Worm (Caenorhabditis elegans) whole organism, L2 larva: ENCODE data around the gene nhr-65.

Source experiments
- C34F6.9 ChIP-seq: fragments of 150-350 bp; optimal IDR thresholded peaks from 2 replicates; lab custom pipeline; 2014; ENCODE audit warnings: missing biosample characterization, missing genetic modification characterization
- F13H6.1 ChIP-seq: sonication (generic microtip); optimal IDR thresholded peaks from 2 replicates; lab custom pipeline; 2016; ENCODE audit warnings: missing genetic modification characterization, missing compliant biosample characterization
- R02D3.7 ChIP-seq: fragments of 150-350 bp; optimal IDR thresholded peaks from 2 replicates; lab custom pipeline; 2014; ENCODE audit warnings: missing biosample characterization, missing genetic modification characterization
- Y55F3AM.14 ChIP-seq: fragments of 200-800 bp; sonication (Bioruptor generic); optimal IDR thresholded peaks from 2 replicates; lab custom pipeline; 2018; ENCODE audit warnings: mild to moderate bottlenecking, missing genetic modification characterization, missing compliant biosample characterization
- ZK546.5 ChIP-seq: sonication (generic microtip); optimal IDR thresholded peaks from 2 replicates; lab custom pipeline; 2017; ENCODE audit warnings: missing biosample characterization, missing genetic modification characterization
- alr-1 ChIP-seq: fragments of 150-350 bp; optimal IDR thresholded peaks from 2 replicates; lab custom pipeline; 2014; ENCODE audit warnings: missing biosample characterization, missing genetic modification characterization
- aly-2 ChIP-seq: fragments of 150-350 bp; optimal IDR thresholded peaks from 2 replicates; lab custom pipeline; 2014; ENCODE audit warnings: missing biosample characterization, missing genetic modification characterization
- blmp-1 ChIP-seq: sonication (generic microtip); optimal IDR thresholded peaks from 2 replicates; lab custom pipeline; 2017; ENCODE audit warnings: missing genetic modification characterization, mild to moderate bottlenecking, missing compliant biosample characterization, antibody characterized with exemption, moderate library complexity; ENCODE audit not compliant: insufficient read depth
- ceh-16 ChIP-seq: fragments of 150-350 bp; optimal IDR thresholded peaks from 2 replicates; lab custom pipeline; 2014; ENCODE audit warnings: missing biosample characterization, missing genetic modification characterization
- ceh-82 ChIP-seq: fragments of 150-350 bp; optimal IDR thresholded peaks from 2 replicates; lab custom pipeline; 2014; ENCODE audit warnings: missing biosample characterization, missing genetic modification characterization
- crh-2 ChIP-seq: sonication (generic microtip); optimal IDR thresholded peaks from 2 replicates; lab custom pipeline; 2017; ENCODE audit warnings: missing biosample characterization, missing genetic modification characterization
- elt-1 ChIP-seq: fragments of 150-350 bp; optimal IDR thresholded peaks from 2 replicates; lab custom pipeline; 2014; ENCODE audit warnings: missing biosample characterization, missing genetic modification characterization
- elt-3 ChIP-seq: sonication (generic microtip); optimal IDR thresholded peaks from 2 replicates; lab custom pipeline; 2017; ENCODE audit warnings: missing biosample characterization, missing genetic modification characterization
- fos-1 ChIP-seq: fragments of 150-350 bp; optimal IDR thresholded peaks from 2 replicates; lab custom pipeline; 2014; ENCODE audit warnings: missing biosample characterization, missing genetic modification characterization
- gmeb-1 ChIP-seq: fragments of 150-350 bp; optimal IDR thresholded peaks from 2 replicates; lab custom pipeline; 2014; ENCODE audit warnings: missing biosample characterization, missing genetic modification characterization
- lin-11 ChIP-seq: fragments of 150-350 bp; sonication (generic microtip); optimal IDR thresholded peaks from 2 replicates; lab custom pipeline; 2014; ENCODE audit warnings: missing biosample characterization, missing genetic modification characterization, inconsistent platforms, mixed read lengths
- lin-13 ChIP-seq: fragments of 150-350 bp; optimal IDR thresholded peaks from 2 replicates; lab custom pipeline; 2014; ENCODE audit warnings: missing biosample characterization, missing genetic modification reagents, missing genetic modification characterization
- lin-39 ChIP-seq: fragments of 150-350 bp; optimal IDR thresholded peaks from 2 replicates; lab custom pipeline; 2014; ENCODE audit warnings: missing biosample characterization, missing genetic modification reagents, missing genetic modification characterization
- mab-5 ChIP-seq: fragments of 150-350 bp; optimal IDR thresholded peaks from 2 replicates; lab custom pipeline; 2014; ENCODE audit warnings: missing biosample characterization, missing genetic modification characterization
- nhr-10 ChIP-seq: sonication (generic microtip); optimal IDR thresholded peaks from 2 replicates; lab custom pipeline; 2017; ENCODE audit warnings: missing biosample characterization, missing genetic modification characterization
- nhr-11 ChIP-seq: fragments of 150-350 bp; optimal IDR thresholded peaks from 2 replicates; lab custom pipeline; 2014; ENCODE audit warnings: missing biosample characterization, missing genetic modification characterization
- nhr-12 ChIP-seq: fragments of 150-350 bp; optimal IDR thresholded peaks from 2 replicates; lab custom pipeline; 2014; ENCODE audit warnings: missing biosample characterization, missing genetic modification characterization
- nhr-129 ChIP-seq: fragments of 150-350 bp; optimal IDR thresholded peaks from 2 replicates; lab custom pipeline; 2014; ENCODE audit warnings: missing biosample characterization, missing genetic modification characterization
- nhr-21 ChIP-seq: fragments of 150-350 bp; optimal IDR thresholded peaks from 2 replicates; lab custom pipeline; 2014; ENCODE audit warnings: missing biosample characterization, missing genetic modification characterization
- nhr-23 ChIP-seq: fragments of 150-350 bp; optimal IDR thresholded peaks from 2 replicates; lab custom pipeline; 2014; ENCODE audit warnings: missing biosample characterization, missing genetic modification reagents, missing genetic modification characterization
- nhr-237 ChIP-seq: fragments of 150-350 bp; optimal IDR thresholded peaks from 2 replicates; lab custom pipeline; 2014; ENCODE audit warnings: missing biosample characterization, missing genetic modification characterization
- nhr-25 ChIP-seq: fragments of 150-350 bp; sonication (generic microtip); optimal IDR thresholded peaks from 3 replicates; lab custom pipeline; 2014; ENCODE audit warnings: missing biosample characterization, missing genetic modification characterization
- nhr-77 ChIP-seq: fragments of 150-350 bp; optimal IDR thresholded peaks from 2 replicates; lab custom pipeline; 2014; ENCODE audit warnings: missing biosample characterization, missing genetic modification characterization
- peb-1 ChIP-seq: fragments of 150-350 bp; optimal IDR thresholded peaks from 2 replicates; lab custom pipeline; 2014; ENCODE audit warnings: missing biosample characterization, missing genetic modification characterization
- sem-4 ChIP-seq: fragments of 150-350 bp; optimal IDR thresholded peaks from 2 replicates; lab custom pipeline; 2014; ENCODE audit warnings: missing biosample characterization, missing genetic modification reagents, missing genetic modification characterization
- sma-3 ChIP-seq: sonication (generic microtip); optimal IDR thresholded peaks from 2 replicates; lab custom pipeline; 2016; ENCODE audit warnings: missing genetic modification reagents, missing genetic modification characterization, missing compliant biosample characterization
- sma-9 ChIP-seq, 2 experiments: fragments of 150-350 bp in 1 of 2; sonication (generic microtip) in 1 of 2; optimal IDR thresholded peaks; 2 replicates each; lab custom pipeline; 2014 to 2016; ENCODE audit warnings: missing genetic modification characterization in 2 of 2, mild to moderate bottlenecking in 1 of 2, missing biosample characterization in 1 of 2, missing compliant biosample characterization in 1 of 2, missing genetic modification reagents in 1 of 2, moderate library complexity in 1 of 2
- snpc-4 ChIP-seq: fragments of 150-350 bp; optimal IDR thresholded peaks from 2 replicates; lab custom pipeline; 2014; ENCODE audit warnings: missing biosample characterization, missing genetic modification characterization
- zag-1 ChIP-seq: fragments of 150-350 bp; optimal IDR thresholded peaks from 2 replicates; lab custom pipeline; 2014; ENCODE audit warnings: missing biosample characterization, missing genetic modification characterization
- ztf-1 ChIP-seq: fragments of 200-800 bp; sonication (Bioruptor generic); conservative IDR thresholded peaks from 2 replicates; pipeline ENCODE4 v1.3.6; 2022; ENCODE audit warnings: missing genetic modification characterization, missing compliant biosample characterization
- ztf-11 ChIP-seq: sonication (generic microtip); optimal IDR thresholded peaks from 2 replicates; lab custom pipeline; 2017; ENCODE audit warnings: missing biosample characterization, missing genetic modification characterization

nhr-65 gene

ce11 chrV:18838799-18839354 lies at the start of gene nhr-65:
Gene nhr-65 (plus strand): TSS chrV:18839304.
- TF ChIP-seq F13H6.1 (tag; lab: Kevin White, UChicago) (peak; percentile 46), nhr-10 (tag; lab: Kevin White, UChicago) (no peak), lin-13 (GFP tag; lab: Kevin White, UChicago) (no peak), lin-11 (tag; lab: Kevin White, UChicago) (no peak), sma-3 (GFP tag; lab: Kevin White, UChicago) (peak; percentile 11), nhr-129 (tag; lab: Kevin White, UChicago) (peak; percentile 1), gmeb-1 (tag; lab: Kevin White, UChicago) (peak; percentile 14), nhr-237 (no peak), fos-1 (tag; lab: Kevin White, UChicago) (peak; percentile 52)

DNA sequence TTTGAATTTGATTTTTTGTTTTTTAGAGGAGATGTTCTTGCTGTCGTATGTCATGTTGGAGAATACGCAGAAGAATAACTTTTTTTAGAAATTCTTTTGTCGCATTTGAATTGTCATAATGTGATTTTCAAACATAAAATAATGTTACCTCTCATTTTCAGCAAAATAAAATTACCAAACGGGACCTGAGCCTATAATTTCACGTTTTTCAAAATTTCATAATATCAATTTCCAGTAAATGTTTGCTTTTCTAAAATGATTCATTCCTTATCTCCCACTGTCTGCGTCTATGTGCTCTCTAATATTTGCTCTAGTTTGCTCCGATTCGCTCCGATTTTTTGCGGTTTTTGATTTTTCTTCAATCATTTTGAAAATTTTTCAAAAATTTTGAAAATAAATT lies 48.4 kb upstream of the nhr-65 start, which contains the start of gene nhr-231:
Gene nhr-231 (plus strand): TSS at position 301 of the 400 bp plus-strand sequence.
- peak; percentile 34 for TF ChIP-seq fos-1 (tag; lab: Kevin White, UChicago)
- TF ChIP-seq aly-2 (tag; lab: Kevin White, UChicago), result no peak
- TF ChIP-seq nhr-77 (tag; lab: Kevin White, UChicago), result no peak
- no peak for TF ChIP-seq crh-2 (tag; lab: Kevin White, UChicago)

ce11 chrV:18800811-18801210 lies 38.3 kb upstream of the nhr-65 start, which contains the start of gene nhr-170:
Gene nhr-170 (minus strand): TSS chrV:18800826.
- TF ChIP-seq fos-1 (tag; lab: Kevin White, UChicago) (peak; percentile 81), C34F6.9 (tag; lab: Kevin White, UChicago) (no peak)
- TF ChIP-seq, all 48 proteins: peak for 1

DNA sequence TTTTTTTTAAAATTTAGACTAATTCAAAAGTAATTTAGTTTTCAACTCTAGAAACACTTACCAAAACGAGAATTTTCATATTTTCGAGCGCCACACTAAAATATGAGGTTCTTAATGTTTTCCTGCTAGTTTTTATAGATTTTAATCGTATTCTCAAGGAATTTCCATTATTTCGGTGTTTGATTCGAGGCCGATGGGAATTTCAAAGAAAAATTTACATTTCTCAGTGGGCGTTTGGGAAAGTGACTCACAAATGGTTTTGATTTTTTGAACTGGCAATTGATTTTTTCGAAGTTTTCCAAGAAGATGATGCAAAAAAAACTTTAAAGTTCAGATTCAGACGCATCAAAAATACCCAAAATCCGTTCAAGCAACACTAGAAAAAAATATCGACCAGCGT lies 37.0 kb upstream of the nhr-65 start, which contains the start of gene C54E10.11:
Gene C54E10.11 (minus strand): TSS at position 101 of the 400 bp plus-strand sequence.
- no peak for TF ChIP-seq elt-3 (tag; lab: Kevin White, UChicago)
- no peak for TF ChIP-seq sma-3 (GFP tag; lab: Kevin White, UChicago)
- TF ChIP-seq sma-9 (GFP tag; optimal IDR thresholded peaks at IDR 0.05; lab: Kevin White, UChicago), result no peak
- no peak for TF ChIP-seq sma-9 (tag; optimal IDR thresholded peaks at IDR 0.05; lab: Kevin White, UChicago)
- TF ChIP-seq nhr-25 (tag; lab: Kevin White, UChicago), result no peak
- TF ChIP-seq R02D3.7 (tag; lab: Kevin White, UChicago), result no peak
- no peak for TF ChIP-seq F13H6.1 (tag; lab: Kevin White, UChicago)

DNA sequence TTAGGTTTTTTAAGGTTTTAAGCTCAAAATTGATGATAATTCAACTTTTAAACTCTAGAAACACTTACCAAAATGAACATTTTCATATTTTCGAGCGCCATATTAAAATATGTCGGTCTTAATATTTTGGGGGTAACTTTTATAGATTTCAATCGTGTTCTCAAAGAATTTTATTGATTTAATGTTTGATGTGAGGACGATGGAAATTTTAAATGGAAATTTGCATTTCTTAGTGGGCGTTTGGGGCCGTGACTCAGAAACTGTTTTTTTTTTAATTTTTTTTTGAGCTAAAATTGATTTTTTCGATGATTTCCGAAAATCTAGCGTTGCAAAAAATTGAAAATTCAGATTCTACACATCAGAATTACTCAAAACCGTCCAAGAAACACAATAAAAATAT lies 35.8 kb upstream of the nhr-65 start, which contains the start of gene C54E10.10:
Gene C54E10.10 (minus strand): TSS at position 101 of the 400 bp plus-strand sequence.
- TF ChIP-seq lin-11 (tag; lab: Kevin White, UChicago) (no peak), ceh-16 (tag; lab: Kevin White, UChicago) (no peak), nhr-12 (tag; lab: Kevin White, UChicago) (no peak), alr-1 (tag; lab: Kevin White, UChicago) (no peak), sem-4 (tag; lab: Kevin White, UChicago) (no peak), ZK546.5 (tag; lab: Kevin White, UChicago) (no peak), nhr-21 (tag; lab: Kevin White, UChicago) (no peak), peb-1 (tag; lab: Kevin White, UChicago) (no peak), ztf-1 (no peak), F13H6.1 (tag; lab: Kevin White, UChicago) (no peak), nhr-237 (no peak), zag-1 (tag; lab: Kevin White, UChicago) (no peak), nhr-23 (tag; lab: Kevin White, UChicago) (no peak), snpc-4 (no peak), sma-3 (GFP tag; lab: Kevin White, UChicago) (no peak), ceh-82 (no peak), Y55F3AM.14 (GFP tag; lab: Kevin White, UChicago) (no peak)

ce11 chrV:18806409-18806808 lies 32.7 kb upstream of the nhr-65 start, which contains the start of gene sri-10:
Gene sri-10 (minus strand): TSS chrV:18806509.
- TF ChIP-seq nhr-12 (tag; lab: Kevin White, UChicago) (no peak), nhr-129 (tag; lab: Kevin White, UChicago) (no peak), elt-3 (tag; lab: Kevin White, UChicago) (no peak), nhr-11 (no peak), snpc-4 (no peak), ztf-1 (no peak), lin-11 (tag; lab: Kevin White, UChicago) (no peak), sma-3 (GFP tag; lab: Kevin White, UChicago) (no peak), ceh-82 (no peak), nhr-10 (tag; lab: Kevin White, UChicago) (no peak), alr-1 (tag; lab: Kevin White, UChicago) (no peak), nhr-21 (tag; lab: Kevin White, UChicago) (no peak), ztf-11 (tag; lab: Kevin White, UChicago) (no peak), mab-5 (tag; lab: Kevin White, UChicago) (no peak), nhr-237 (no peak), elt-1 (tag; lab: Kevin White, UChicago) (no peak), zag-1 (tag; lab: Kevin White, UChicago) (no peak), lin-39 (tag; lab: Kevin White, UChicago) (no peak), ceh-16 (tag; lab: Kevin White, UChicago) (no peak), blmp-1 (tag; lab: Kevin White, UChicago) (no peak)
